Worm (Caenorhabditis elegans): Measurements from ENCODE around the gene E02A10.4.

ce11 chrV:12517148-12517547, 50.6 kb downstream of the E02A10.4 start, which contains the start of gene cal-1:
- TF ChIP-seq C06A6.2 (GFP tag; conservative IDR thresholded peaks at IDR 0.05) (no peak), ama-1 (optimal IDR thresholded peaks at IDR 0.05) (no peak), ama-1 (GFP tag; optimal IDR thresholded peaks at IDR 0.05) (no peak), Y56A3A.18 (GFP tag; IDR thresholded peaks at IDR 0.05) (no peak), C17E4.6 (GFP tag; IDR thresholded peaks at IDR 0.05) (no peak), mes-4 (tag; optimal IDR thresholded peaks at IDR 0.05) (no peak)
